Fruit fly (Drosophila melanogaster) whole organism: ENCODE measurements around the gene Slh.

ENCODE experiments used
- CG8478 ChIP-seq: fragments of >200 bp; optimal IDR thresholded peaks from 2 replicates; lab custom pipeline; 2018; ENCODE audit warnings: inconsistent platforms
- Dll ChIP-seq: fragments of >200 bp; optimal IDR thresholded peaks from 2 replicates; lab custom pipeline; 2017
- EcR ChIP-seq, 2 experiments: fragments of >200 bp; optimal IDR thresholded peaks; 2 replicates each; lab custom pipeline; 2017; ENCODE audit warnings: missing biosample characterization in 2 of 2, missing genetic modification characterization in 2 of 2, missing genetic modification reagents in 2 of 2
- pan ChIP-seq: fragments of >200 bp; optimal IDR thresholded peaks from 2 replicates; lab custom pipeline; 2017
- psq ChIP-seq: fragments of >200 bp; optimal IDR thresholded peaks from 2 replicates; lab custom pipeline; 2017
- usp ChIP-seq: fragments of >200 bp; optimal IDR thresholded peaks from 2 replicates; lab custom pipeline; 2017; ENCODE audit warnings: missing biosample characterization, missing genetic modification characterization, mixed read lengths

Gene Slh

DNA sequence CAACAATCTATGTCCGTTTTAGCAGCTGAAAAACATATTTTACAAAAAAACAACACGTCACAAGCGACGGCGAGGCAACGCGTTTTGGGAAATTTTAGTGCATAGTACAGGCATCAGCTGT, at the start of gene Slh:
TSS of gene Slh (minus strand) at position 101 of the 121 bp plus-strand sequence.
- TF ChIP-seq pan (lab: Kevin White, UChicago) (no peak), EcR (GFP tag; optimal IDR thresholded peaks at IDR 0.05; lab: Kevin White, UChicago) (no peak), usp (GFP tag; lab: Kevin White, UChicago) (no peak), CG8478 (lab: Kevin White, UChicago) (no peak), psq (lab: Kevin White, UChicago) (no peak), Dll (lab: Kevin White, UChicago) (no peak)

DNA sequence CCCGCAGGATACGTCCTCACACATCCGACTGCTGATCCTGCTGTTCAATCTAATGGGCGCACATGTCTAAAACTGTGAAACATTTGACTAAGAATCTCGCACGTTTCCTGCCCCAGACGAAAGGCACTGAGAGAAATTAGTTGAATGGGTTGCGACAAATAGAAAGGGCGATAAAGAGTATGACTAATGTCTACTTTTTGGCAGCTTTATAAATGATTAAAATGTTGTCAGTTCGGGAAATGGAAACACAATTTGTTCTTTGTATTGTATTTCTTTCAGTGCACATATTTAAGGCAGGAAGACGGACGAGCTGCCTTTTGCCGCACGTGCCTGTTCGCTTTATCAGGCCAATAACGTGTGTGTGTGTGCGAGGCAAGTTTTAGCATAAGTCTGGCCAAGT, 35.6 kb upstream of the Slh start:
- TF ChIP-seq Dll (lab: Kevin White, UChicago) (no peak), pan (lab: Kevin White, UChicago) (no peak), psq (lab: Kevin White, UChicago) (no peak), EcR (GFP tag; optimal IDR thresholded peaks at IDR 0.05; lab: Kevin White, UChicago) (no peak)

dm6 chr2L:2517937-2518336, 25.5 kb upstream of the Slh start, which contains the start of gene CG3528:
TSS of gene CG3528 (minus strand) at chr2L:2518037.
- TF ChIP-seq Dll (lab: Kevin White, UChicago): no peak
- no peak for TF ChIP-seq EcR (GFP tag; optimal IDR thresholded peaks at IDR 0.05; lab: Kevin White, UChicago)
- TF ChIP-seq psq (lab: Kevin White, UChicago): no peak
- no peak for TF ChIP-seq pan (lab: Kevin White, UChicago)
- TF ChIP-seq usp (GFP tag; lab: Kevin White, UChicago): no peak
- TF ChIP-seq CG8478 (lab: Kevin White, UChicago): no peak

dm6 chr2L:2501823-2502222, 9.4 kb upstream of the Slh start:
- TF ChIP-seq CG8478 (lab: Kevin White, UChicago) (no peak), Dll (lab: Kevin White, UChicago) (no peak), usp (GFP tag; lab: Kevin White, UChicago) (no peak), pan (lab: Kevin White, UChicago) (no peak), psq (lab: Kevin White, UChicago) (no peak), EcR (GFP tag; optimal IDR thresholded peaks at IDR 0.05; lab: Kevin White, UChicago) (no peak)

dm6 chr2L:2494515-2495098, 2.1 kb upstream of the Slh start:
- no peak for TF ChIP-seq psq (lab: Kevin White, UChicago)
- no peak for TF ChIP-seq pan (lab: Kevin White, UChicago)
- TF ChIP-seq Dll (lab: Kevin White, UChicago): no peak
- no peak for TF ChIP-seq usp (GFP tag; lab: Kevin White, UChicago)
- TF ChIP-seq EcR (GFP tag; optimal IDR thresholded peaks at IDR 0.05; lab: Kevin White, UChicago): no peak
- TF ChIP-seq CG8478 (lab: Kevin White, UChicago): no peak

DNA sequence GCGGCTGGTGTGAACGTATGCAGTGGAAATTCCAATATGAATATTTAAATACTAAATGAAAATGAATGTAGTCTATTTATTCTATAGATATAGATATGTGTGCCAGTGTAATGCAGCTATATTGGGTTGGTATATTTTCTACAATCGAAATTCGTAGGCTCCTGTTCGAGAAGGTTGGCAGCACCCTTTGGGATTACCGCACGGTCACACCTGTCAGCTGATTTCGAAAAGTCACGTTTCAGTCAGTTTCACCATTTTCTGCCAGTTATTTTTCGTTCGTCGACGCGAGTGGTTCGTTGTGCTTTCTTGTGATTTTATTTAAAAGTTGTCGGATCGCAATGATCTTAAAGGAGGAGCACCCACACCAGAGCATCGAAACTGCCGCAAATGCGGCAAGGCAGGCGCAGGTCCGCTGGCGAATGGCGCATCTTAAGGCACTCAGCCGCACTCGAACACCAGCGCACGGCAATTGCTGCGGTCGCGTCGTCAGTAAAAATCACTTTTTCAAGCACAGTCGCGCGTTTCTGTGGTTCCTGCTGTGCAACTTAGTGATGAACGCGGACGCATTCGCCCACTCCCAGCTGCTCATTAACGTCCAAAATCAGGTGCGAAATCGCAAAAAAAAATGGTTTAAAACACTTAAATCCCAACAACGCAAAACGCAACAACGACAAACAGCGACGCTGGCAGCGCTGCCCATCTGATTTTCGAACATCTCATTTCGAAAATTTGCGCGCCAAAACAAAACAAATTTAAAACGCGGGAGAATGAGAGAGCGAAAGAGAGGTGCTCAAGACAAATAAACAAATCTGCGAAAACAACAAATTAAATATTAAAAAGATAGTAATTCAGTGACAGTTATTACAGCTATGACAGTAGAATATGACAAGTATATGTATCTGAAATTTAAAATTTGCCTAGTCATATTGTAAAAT, 488 bp upstream of the Slh start, which contains the start of gene oaf:
TSS of gene oaf (plus strand) at position 264 of the 935 bp plus-strand sequence.
- no peak for TF ChIP-seq usp (GFP tag; lab: Kevin White, UChicago)

dm6 chr2L:2486851-2487250, 5.6 kb downstream of the Slh start:
- TF ChIP-seq CG8478 (lab: Kevin White, UChicago): no peak
- TF ChIP-seq EcR (GFP tag; optimal IDR thresholded peaks at IDR 0.05; lab: Kevin White, UChicago): no peak
- no peak for TF ChIP-seq usp (GFP tag; lab: Kevin White, UChicago)
- TF ChIP-seq psq (lab: Kevin White, UChicago): no peak
- TF ChIP-seq pan (lab: Kevin White, UChicago): no peak
- no peak for TF ChIP-seq Dll (lab: Kevin White, UChicago)

dm6 chr2L:2485272-2485671, 7.2 kb downstream of the Slh start:
- TF ChIP-seq Dll (lab: Kevin White, UChicago) (no peak), pan (lab: Kevin White, UChicago) (no peak), usp (GFP tag; lab: Kevin White, UChicago) (no peak), psq (lab: Kevin White, UChicago) (no peak), CG8478 (lab: Kevin White, UChicago) (no peak), EcR (GFP tag; optimal IDR thresholded peaks at IDR 0.05; lab: Kevin White, UChicago) (no peak)

DNA sequence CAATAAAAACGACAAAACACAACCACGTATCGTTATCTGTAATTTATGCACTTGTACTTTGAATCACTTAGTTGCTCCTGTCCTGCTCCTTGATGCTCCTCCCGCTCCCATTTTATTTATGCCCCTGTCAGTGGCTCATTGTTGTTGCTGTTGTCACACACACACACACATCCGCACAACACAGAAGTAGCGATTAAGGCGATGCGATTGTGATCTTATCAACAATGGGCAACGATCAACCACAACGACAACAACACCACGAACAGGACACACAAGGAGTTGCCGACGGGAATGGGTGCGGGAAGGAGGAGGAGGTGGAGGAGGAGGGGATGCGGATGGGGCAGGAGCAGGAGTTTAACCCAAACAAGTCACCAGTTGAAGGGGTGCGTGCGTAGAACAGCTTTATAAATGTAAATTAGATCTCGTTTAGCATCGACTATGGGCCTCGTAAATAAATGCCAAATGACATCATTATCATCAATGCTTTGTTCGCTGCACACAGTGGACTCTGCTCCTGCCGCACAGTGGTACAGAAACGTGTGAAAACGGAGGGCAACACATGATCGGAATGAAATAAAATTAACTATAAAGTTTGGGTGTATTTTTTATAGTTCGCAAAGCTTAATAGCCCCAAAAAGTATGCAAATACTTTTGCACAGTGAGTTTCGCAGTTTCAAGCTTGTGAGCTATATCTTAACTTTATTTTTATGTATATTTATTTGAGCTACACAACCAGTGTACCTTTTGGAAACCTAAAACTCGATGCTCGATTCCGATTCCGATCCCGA, 8.6 kb downstream of the Slh start:
- TF ChIP-seq pan (lab: Kevin White, UChicago) (no peak), psq (lab: Kevin White, UChicago) (no peak), Dll (lab: Kevin White, UChicago) (no peak), EcR (GFP tag; optimal IDR thresholded peaks at IDR 0.05; lab: Kevin White, UChicago) (no peak), CG8478 (lab: Kevin White, UChicago) (no peak), usp (GFP tag; lab: Kevin White, UChicago) (no peak)

DNA sequence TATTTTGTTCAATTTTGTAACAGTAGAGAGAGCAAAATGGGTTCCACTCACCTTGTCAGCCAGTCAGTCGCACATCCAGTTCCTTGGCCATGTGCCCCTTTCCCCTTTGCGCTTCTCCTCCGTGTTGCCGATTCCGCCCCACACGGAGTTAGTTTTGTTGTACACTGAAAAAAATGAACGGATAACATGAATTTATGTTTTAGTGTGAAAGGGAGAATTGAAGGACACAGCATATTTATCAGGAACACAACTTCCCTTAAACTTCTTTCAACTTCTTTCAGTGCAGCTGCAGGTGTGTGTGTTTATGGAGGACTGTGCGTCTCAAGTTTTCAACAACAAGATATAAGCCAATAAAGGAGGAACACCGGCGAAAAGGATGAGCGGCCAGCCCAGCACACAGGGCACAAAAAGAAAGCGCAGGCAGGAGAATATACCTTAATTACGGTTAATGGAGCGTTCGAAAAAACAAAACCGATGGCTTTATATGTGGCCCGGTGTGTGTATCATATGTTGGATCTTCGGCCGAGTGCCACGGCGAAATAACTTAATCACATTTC, 11.2 kb downstream of the Slh start:
- TF ChIP-seq psq (lab: Kevin White, UChicago) (no peak), pan (lab: Kevin White, UChicago) (no peak), EcR (GFP tag; optimal IDR thresholded peaks at IDR 0.05; lab: Kevin White, UChicago) (no peak), CG8478 (lab: Kevin White, UChicago) (no peak), usp (GFP tag; lab: Kevin White, UChicago) (no peak)

DNA sequence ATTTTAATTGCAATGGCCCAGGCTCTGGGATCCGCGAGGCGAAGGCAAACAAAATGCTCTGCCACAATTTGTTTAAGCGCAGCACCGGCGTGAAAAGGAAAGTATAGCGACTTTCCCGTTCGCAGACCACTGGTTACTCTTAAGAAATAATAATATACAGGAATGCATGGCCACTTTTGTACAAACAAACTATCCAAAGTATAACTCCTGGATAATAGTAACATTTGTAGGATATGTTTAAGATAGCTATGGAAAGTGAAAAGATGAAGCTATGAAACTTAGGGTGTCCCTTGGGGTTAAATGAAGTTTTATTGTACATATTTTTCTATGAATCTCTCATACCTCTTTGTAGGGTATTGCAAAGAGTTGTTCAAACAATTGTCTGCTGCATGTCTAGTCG, 14.1 kb downstream of the Slh start:
- no peak for TF ChIP-seq pan (lab: Kevin White, UChicago)
- no peak for TF ChIP-seq EcR (GFP tag; optimal IDR thresholded peaks at IDR 0.05; lab: Kevin White, UChicago)
- TF ChIP-seq CG8478 (lab: Kevin White, UChicago): no peak
- no peak for TF ChIP-seq usp (GFP tag; lab: Kevin White, UChicago)
- no peak for TF ChIP-seq Dll (lab: Kevin White, UChicago)
- TF ChIP-seq psq (lab: Kevin White, UChicago): no peak
